Fruit fly (Drosophila melanogaster) whole organism, pupa: ENCODE data around the gene Dredd.

Experiments
- CG12605 ChIP-seq: fragments of 200-800 bp; sonication (Bioruptor generic); IDR thresholded peaks from 2 replicates; pipeline ENCODE4 v1.3.6; 2022; ENCODE audit warnings: missing biosample characterization, missing genetic modification characterization
- CG4496 ChIP-seq: fragments of 200-800 bp; sonication (Bioruptor generic); IDR thresholded peaks from 3 replicates; pipeline ENCODE4 v1.3.6; 2022; ENCODE audit warnings: missing biosample characterization, missing genetic modification characterization
- CG9948 ChIP-seq: fragments of 200-800 bp; sonication (Bioruptor generic); optimal IDR thresholded peaks from 2 replicates; lab custom pipeline; 2018; ENCODE audit warnings: missing biosample characterization, mild to moderate bottlenecking, missing genetic modification characterization, moderate library complexity
- EcR ChIP-seq: fragments of 200-800 bp; sonication (Bioruptor generic); optimal IDR thresholded peaks from 3 replicates; lab custom pipeline; 2019; ENCODE audit warnings: missing biosample characterization, missing genetic modification characterization, mild to moderate bottlenecking, moderate library complexity, missing genetic modification reagents
- rn ChIP-seq: fragments of 200-800 bp; sonication (Bioruptor generic); IDR thresholded peaks from 2 replicates; pipeline ENCODE4 v1.3.6; 2022; ENCODE audit warnings: missing biosample characterization, missing genetic modification characterization

DNA sequence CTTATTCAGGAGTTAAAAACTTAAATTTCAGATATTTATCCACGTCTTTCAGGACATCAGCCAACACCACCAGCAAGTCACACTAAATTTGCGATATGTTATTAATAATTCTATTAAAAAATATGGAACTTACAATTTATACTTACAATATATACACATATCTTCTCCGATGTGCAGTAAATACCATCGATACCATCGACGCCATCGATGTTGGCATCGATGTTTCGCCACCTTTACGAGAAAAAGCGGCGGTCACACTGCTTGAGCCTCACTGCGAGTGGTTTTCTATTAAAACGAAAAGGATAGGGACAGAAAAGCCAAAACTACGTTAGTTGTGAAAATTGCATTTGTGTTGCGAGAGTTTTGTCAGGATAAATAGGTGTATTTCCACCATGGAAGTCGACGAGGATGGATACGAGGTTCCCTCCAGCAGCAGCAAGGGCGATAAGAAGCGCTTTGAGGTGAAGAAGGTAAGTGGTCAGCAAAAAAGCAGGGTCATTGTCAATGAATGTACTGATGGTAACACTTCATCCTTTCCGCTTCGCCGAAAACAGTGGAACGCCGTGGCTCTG lies 11.8 kb upstream of the Dredd start, which contains the start of gene Roc1a:
- TF ChIP-seq CG12605 (GFP tag; lab: Robert Waterston, UW) (no peak), EcR (GFP tag; lab: Kevin White, UChicago) (peak; percentile 16), CG9948 (tag; lab: Kevin White, UChicago) (no peak), rn (GFP tag; lab: Robert Waterston, UW) (no peak), CG4496 (GFP tag; lab: Robert Waterston, UW) (no peak)
